Fruit fly (Drosophila melanogaster) ovary, adult (tissue): Measurements from ENCODE around the gene CG1764.

Source experiments
- CG17801 ChIP-seq: fragments of 200-800 bp; optimal IDR thresholded peaks from 2 replicates; lab custom pipeline; 2019; ENCODE audit warnings: missing biosample characterization, mild to moderate bottlenecking, missing genetic modification characterization, moderate library complexity; ENCODE audit not compliant: partially characterized antibody

Gene CG1764

dm6 chrX:13319376-13319883, 17.2 kb upstream of the CG1764 start:
- peak; percentile 91 for TF ChIP-seq CG17801 (GFP tag; lab: Kevin White, UChicago)

dm6 chrX:13315463-13315817, 13.2 kb upstream of the CG1764 start:
- TF ChIP-seq CG17801 (GFP tag; lab: Kevin White, UChicago) = no peak

- TF ChIP-seq CG17801 (GFP tag; lab: Kevin White, UChicago) = no peak
These were observed 12.7 kb upstream of the CG1764 start for dm6 chrX:13314789-13315462.

- TF ChIP-seq CG17801 (GFP tag; lab: Kevin White, UChicago) = no peak
These were observed 12.1 kb upstream of the CG1764 start for dm6 chrX:13314323-13314722.

dm6 chrX:13313133-13313532, 10.9 kb upstream of the CG1764 start:
- TF ChIP-seq CG17801 (GFP tag; lab: Kevin White, UChicago) = no peak

dm6 chrX:13312200-13312599, 10.0 kb upstream of the CG1764 start:
- TF ChIP-seq CG17801 (GFP tag; lab: Kevin White, UChicago) = no peak

dm6 chrX:13310764-13311163, 8.5 kb upstream of the CG1764 start:
- TF ChIP-seq CG17801 (GFP tag; lab: Kevin White, UChicago) = no peak

- TF ChIP-seq CG17801 (GFP tag; lab: Kevin White, UChicago) = no peak
These were observed 5.0 kb upstream of the CG1764 start for dm6 chrX:13307189-13307588.

- peak; percentile 51 for TF ChIP-seq CG17801 (GFP tag; lab: Kevin White, UChicago)
These were observed 3.1 kb upstream of the CG1764 start for dm6 chrX:13305323-13305722.

dm6 chrX:13303656-13304647, 1.7 kb upstream of the CG1764 start:
- TF ChIP-seq CG17801 (GFP tag; lab: Kevin White, UChicago) = no peak

- TF ChIP-seq CG17801 (GFP tag; lab: Kevin White, UChicago) = peak; percentile 2
These were observed 1.2 kb upstream of the CG1764 start, which contains the start of gene IP3K2 for dm6 chrX:13303527-13303655. IP3K2 (plus strand) TSS chrX:13303633.

- peak; percentile 54 for TF ChIP-seq CG17801 (GFP tag; lab: Kevin White, UChicago)
These were observed 656 bp upstream of the CG1764 start for dm6 chrX:13302615-13303526.

- TF ChIP-seq CG17801 (GFP tag; lab: Kevin White, UChicago) = no peak
These were observed 1.2 kb downstream of the CG1764 start for dm6 chrX:13300835-13301502.

dm6 chrX:13296405-13297183, 5.6 kb downstream of the CG1764 start, which contains the start of gene CG1622:
CG1622 (plus strand) TSS chrX:13297082.
- TF ChIP-seq CG17801 (GFP tag; lab: Kevin White, UChicago) = no peak
